Worm (Caenorhabditis elegans) whole organism, young adult: ENCODE measurements around the gene srh-47.

Experiments
- D2030.7 ChIP-seq: fragments of 200-800 bp; sonication (Bioruptor generic); IDR thresholded peaks from 2 replicates; pipeline ENCODE4 v1.3.6; 2022; ENCODE audit warnings: missing genetic modification reagents, missing genetic modification characterization, missing compliant biosample characterization
- F37B4.10 ChIP-seq: fragments of 200-800 bp; sonication (Bioruptor generic); IDR thresholded peaks from 2 replicates; pipeline ENCODE4 v1.3.6; 2022; ENCODE audit warnings: missing genetic modification characterization, missing compliant biosample characterization
- F39B2.1 ChIP-seq: fragments of 200-800 bp; sonication (Bioruptor generic); IDR thresholded peaks from 2 replicates; pipeline ENCODE4 v1.3.6; 2022; ENCODE audit warnings: missing genetic modification reagents, missing genetic modification characterization, missing compliant biosample characterization
- ama-1 ChIP-seq, 3 experiments: fragments of 150-350 bp in 1 of 3; sonication (generic microtip) in 2 of 3; optimal IDR thresholded peaks; 2 replicates each; lab custom pipeline; 2014 to 2018; ENCODE audit warnings: missing biosample characterization in 2 of 3, missing genetic modification characterization in 2 of 3, missing genetic modification reagents in 2 of 3
- cebp-1 ChIP-seq, 2 experiments: fragments of 200-800 bp in 1 of 2; sonication (Bioruptor generic) in 1 of 2; sonication (generic microtip) in 1 of 2; IDR thresholded peaks in 1 of 2; optimal IDR thresholded peaks in 1 of 2; 2 replicates each; pipeline versions ENCODE4 v1.3.6 to Lab custom; 2017 to 2022; ENCODE audit warnings: missing compliant biosample characterization in 2 of 2, missing genetic modification characterization in 2 of 2, mild to moderate bottlenecking in 1 of 2, missing genetic modification reagents in 1 of 2, moderate library complexity in 1 of 2
- fkh-3 ChIP-seq: sonication (generic microtip); optimal IDR thresholded peaks from 2 replicates; lab custom pipeline; 2016; ENCODE audit warnings: mild to moderate bottlenecking, missing genetic modification characterization, missing compliant biosample characterization
- him-1 ChIP-seq: sonication (generic microtip); optimal IDR thresholded peaks from 2 replicates; lab custom pipeline; 2016; ENCODE audit warnings: missing genotype, missing genetic modification reagents, missing genetic modification characterization, missing compliant biosample characterization
- mxl-1 ChIP-seq: sonication (generic microtip); optimal IDR thresholded peaks from 2 replicates; lab custom pipeline; 2016; ENCODE audit warnings: missing genetic modification characterization, missing compliant biosample characterization
- rec-8 ChIP-seq, 2 experiments: sonication (generic microtip); optimal IDR thresholded peaks; 2 replicates each; lab custom pipeline; 2016; ENCODE audit warnings: mild to moderate bottlenecking in 2 of 2, missing genetic modification characterization in 2 of 2, missing genetic modification reagents in 2 of 2, missing genotype in 2 of 2, missing biosample characterization in 1 of 2, missing compliant biosample characterization in 1 of 2, moderate library complexity in 1 of 2
- ztf-28 ChIP-seq: fragments of 200-800 bp; sonication (Bioruptor generic); IDR thresholded peaks from 2 replicates; pipeline ENCODE4 v1.3.6; 2022; ENCODE audit warnings: missing genetic modification reagents, missing genetic modification characterization, missing compliant biosample characterization

DNA sequence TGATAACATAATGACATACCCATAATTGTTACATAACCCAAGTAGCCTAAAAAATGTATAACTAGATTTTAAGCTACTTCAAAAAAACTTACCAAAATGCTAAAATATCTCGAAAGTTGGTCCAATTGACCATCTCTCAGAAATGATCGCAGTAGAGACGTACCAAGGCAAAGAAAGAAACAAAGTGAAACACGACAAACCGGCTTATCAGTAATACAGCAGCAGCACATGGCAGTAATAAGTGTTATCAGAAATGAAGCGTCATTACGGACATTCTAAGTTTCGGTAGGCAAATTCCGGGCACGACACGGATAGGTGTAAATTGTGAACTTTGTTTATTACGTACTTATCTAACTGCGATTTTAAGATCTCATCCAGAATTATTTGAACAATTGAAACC, 35.0 kb downstream of the srh-47 start, which contains the start of gene cln-3.1:
- TF ChIP-seq F39B2.1 (no peak), ama-1 (optimal IDR thresholded peaks at IDR 0.05; lab: Kevin White, UChicago) (no peak), ama-1 (GFP tag; optimal IDR thresholded peaks at IDR 0.05; lab: Kevin White, UChicago) (no peak), D2030.7 (GFP tag; lab: Robert Waterston, UW) (no peak), mxl-1 (tag; lab: Kevin White, UChicago) (no peak), fkh-3 (tag; lab: Kevin White, UChicago) (no peak), F37B4.10 (GFP tag; lab: Robert Waterston, UW) (no peak), ztf-28 (GFP tag; lab: Robert Waterston, UW) (no peak), cebp-1 (GFP tag; IDR thresholded peaks at IDR 0.05; lab: Robert Waterston, UW) (no peak), cebp-1 (tag; optimal IDR thresholded peaks at IDR 0.05; lab: Kevin White, UChicago) (no peak), him-1 (tag; lab: Kevin White, UChicago) (no peak), rec-8 (tag; optimal IDR thresholded peaks at IDR 0.05; lab: Kevin White, UChicago) (no peak)
